Worm (Caenorhabditis elegans) whole organism, late embryonic: Measurements from ENCODE around the gene F59F5.7.

ENCODE experiments used
- F13H6.1 ChIP-seq: sonication (generic microtip); optimal IDR thresholded peaks from 2 replicates; lab custom pipeline; 2016; ENCODE audit warnings: missing genetic modification characterization, missing compliant biosample characterization
- ama-1 ChIP-seq: fragments of 150-350 bp; optimal IDR thresholded peaks from 2 replicates; lab custom pipeline; 2014
- ceh-2 ChIP-seq: sonication (generic microtip); optimal IDR thresholded peaks from 2 replicates; lab custom pipeline; 2016; ENCODE audit warnings: missing genotype, missing genetic modification characterization, missing compliant biosample characterization
- che-1 ChIP-seq: sonication (generic microtip); optimal IDR thresholded peaks from 2 replicates; lab custom pipeline; 2016; ENCODE audit warnings: mild to moderate bottlenecking, missing genetic modification characterization, missing compliant biosample characterization
- fkh-10 ChIP-seq: fragments of 150-350 bp; optimal IDR thresholded peaks from 2 replicates; lab custom pipeline; 2014; ENCODE audit warnings: missing biosample characterization, missing genetic modification reagents, missing genetic modification characterization
- pha-4 ChIP-seq: fragments of 150-350 bp; optimal IDR thresholded peaks from 2 replicates; lab custom pipeline; 2018; ENCODE audit warnings: missing biosample characterization, missing genetic modification reagents, missing genetic modification characterization
- pqm-1 ChIP-seq: sonication (generic microtip); optimal IDR thresholded peaks from 2 replicates; lab custom pipeline; 2016; ENCODE audit warnings: missing genetic modification characterization, missing compliant biosample characterization
- sox-4 ChIP-seq: sonication (generic microtip); optimal IDR thresholded peaks from 2 replicates; lab custom pipeline; 2017; ENCODE audit warnings: mild to moderate bottlenecking, missing genetic modification characterization, inconsistent platforms, missing compliant biosample characterization

ce11 chrX:10609878-10610277 lies 50.6 kb downstream of the F59F5.7 start:
- TF ChIP-seq ama-1 (lab: Kevin White, UChicago) (no peak), pha-4 (tag; lab: Kevin White, UChicago) (no peak), fkh-10 (GFP tag; lab: Kevin White, UChicago) (no peak), F13H6.1 (tag; lab: Kevin White, UChicago) (no peak), ceh-2 (tag; lab: Kevin White, UChicago) (no peak), che-1 (no peak), sox-4 (tag; lab: Kevin White, UChicago) (no peak), pqm-1 (no peak)
